Fruit fly (Drosophila melanogaster): ENCODE data around the gene Men-b.

dm6 chr3R:27160858-27161257, 9.4 kb downstream of the Men-b start, which contains the start of gene CG5909:
- TF ChIP-seq CG14711 (tag; optimal IDR thresholded peaks at IDR 0.05) (no peak), CG7101 (tag; optimal IDR thresholded peaks at IDR 0.05) (no peak), CG5204 (GFP tag; optimal IDR thresholded peaks at IDR 0.05) (no peak), Mnt (GFP tag; optimal IDR thresholded peaks at IDR 0.05) (no peak)

All from whole organism, adult.